Fruit fly (Drosophila melanogaster): ENCODE results near the gene CG14567.

dm6 chr3L:21700052-21700451 lies 38.2 kb downstream of the CG14567 start:
- TF ChIP-seq Dll (optimal IDR thresholded peaks at IDR 0.05) (no peak), usp (GFP tag; optimal IDR thresholded peaks at IDR 0.05) (no peak), CG8478 (optimal IDR thresholded peaks at IDR 0.05) (no peak), pan (optimal IDR thresholded peaks at IDR 0.05) (no peak)
